Fruit fly (Drosophila melanogaster) whole organism, adult: Measurements from ENCODE around the gene Myb.

Source experiments
- CG1620 ChIP-seq: fragments of 200-800 bp; sonication (Bioruptor generic); optimal IDR thresholded peaks from 2 replicates; lab custom pipeline; 2016; ENCODE audit warnings: missing biosample characterization, missing genetic modification characterization
- CG7045 ChIP-seq: fragments of 200-800 bp; sonication (Bioruptor generic); optimal IDR thresholded peaks from 2 replicates; lab custom pipeline; 2017; ENCODE audit warnings: missing biosample characterization, mild to moderate bottlenecking, missing genetic modification characterization
- CG7101 ChIP-seq: fragments of 200-800 bp; sonication (Bioruptor generic); optimal IDR thresholded peaks from 2 replicates; lab custom pipeline; 2018; ENCODE audit warnings: missing biosample characterization, mild to moderate bottlenecking, missing genetic modification characterization, moderate library complexity
- kay ChIP-seq: fragments of 200-800 bp; sonication (Bioruptor generic); peaks from one replicate; lab custom pipeline; 2016; ENCODE audit warnings: missing biosample characterization, missing genetic modification characterization, borderline replicate concordance
- tj ChIP-seq: fragments of 200-800 bp; sonication (Bioruptor generic); optimal IDR thresholded peaks from 3 replicates; lab custom pipeline; 2017; ENCODE audit warnings: missing biosample characterization, mild to moderate bottlenecking, missing genetic modification characterization, moderate library complexity

- TF ChIP-seq CG1620 (no peak), tj (GFP tag; lab: Kevin White, UChicago) (no peak), CG7045 (GFP tag; lab: Kevin White, UChicago) (no peak), kay (GFP tag; lab: Kevin White, UChicago) (no peak), CG7101 (no peak)
Observed at dm6 chrX:15849021-15849420, 8.6 kb downstream of the Myb start, which contains the start of gene sun.
